Fruit fly (Drosophila melanogaster): ENCODE measurements around the gene SP1029.
A peak's percentile ranks its signal among the peaks of the same experiment; 100 is the strongest.

SP1029 gene

dm6 chr3R:29277009-29277408, 26.8 kb upstream of the SP1029 start:
- TF ChIP-seq CG8478 (optimal IDR thresholded peaks at IDR 0.05) = no peak
- TF ChIP-seq CTCF (optimal IDR thresholded peaks at IDR 0.05) = no peak

- TF ChIP-seq CG8478 (optimal IDR thresholded peaks at IDR 0.05) = no peak
- TF ChIP-seq CTCF (optimal IDR thresholded peaks at IDR 0.05) = no peak
Measured at dm6 chr3R:29274590-29274989, 24.3 kb upstream of the SP1029 start.

dm6 chr3R:29273029-29273428, 22.8 kb upstream of the SP1029 start:
- TF ChIP-seq CTCF (optimal IDR thresholded peaks at IDR 0.05) (no peak), CG8478 (optimal IDR thresholded peaks at IDR 0.05) (no peak)

dm6 chr3R:29269204-29269603, 19.0 kb upstream of the SP1029 start:
- TF ChIP-seq CTCF (optimal IDR thresholded peaks at IDR 0.05) (no peak), CG8478 (optimal IDR thresholded peaks at IDR 0.05) (no peak)

- TF ChIP-seq CTCF (optimal IDR thresholded peaks at IDR 0.05) (no peak), CG8478 (optimal IDR thresholded peaks at IDR 0.05) (no peak)
Measured at dm6 chr3R:29268062-29268461, 17.8 kb upstream of the SP1029 start.

dm6 chr3R:29266607-29267006, 16.4 kb upstream of the SP1029 start:
- TF ChIP-seq CTCF (optimal IDR thresholded peaks at IDR 0.05) (no peak), CG8478 (optimal IDR thresholded peaks at IDR 0.05) (no peak)

dm6 chr3R:29265075-29265474, 14.8 kb upstream of the SP1029 start:
- TF ChIP-seq CG8478 (optimal IDR thresholded peaks at IDR 0.05) (no peak), CTCF (optimal IDR thresholded peaks at IDR 0.05) (no peak)

dm6 chr3R:29263264-29263663, 13.0 kb upstream of the SP1029 start:
- TF ChIP-seq CG8478 (optimal IDR thresholded peaks at IDR 0.05) (no peak), CTCF (optimal IDR thresholded peaks at IDR 0.05) (no peak)

- no peak for TF ChIP-seq CTCF (optimal IDR thresholded peaks at IDR 0.05)
- no peak for TF ChIP-seq CG8478 (optimal IDR thresholded peaks at IDR 0.05)
Measured at dm6 chr3R:29262481-29262880, 12.2 kb upstream of the SP1029 start.

- no peak for TF ChIP-seq CG8478 (optimal IDR thresholded peaks at IDR 0.05)
- TF ChIP-seq CTCF (optimal IDR thresholded peaks at IDR 0.05) = no peak
Measured at dm6 chr3R:29259466-29260132, 9.3 kb upstream of the SP1029 start.

- TF ChIP-seq CG8478 (optimal IDR thresholded peaks at IDR 0.05) (no peak), CTCF (optimal IDR thresholded peaks at IDR 0.05) (no peak)
Measured at dm6 chr3R:29257890-29258691, 7.8 kb upstream of the SP1029 start.

dm6 chr3R:29256811-29257439, 6.7 kb upstream of the SP1029 start:
- TF ChIP-seq CG8478 (optimal IDR thresholded peaks at IDR 0.05) (no peak), CTCF (optimal IDR thresholded peaks at IDR 0.05) (no peak)

- TF ChIP-seq CTCF (optimal IDR thresholded peaks at IDR 0.05) = no peak
- TF ChIP-seq CG8478 (optimal IDR thresholded peaks at IDR 0.05) = no peak
Measured at dm6 chr3R:29255963-29256527, 5.8 kb upstream of the SP1029 start, which contains the start of gene CG45544. TSS of gene CG45544 (plus strand) at chr3R:29256485.

dm6 chr3R:29255166-29255962, 5.1 kb upstream of the SP1029 start, which contains the start of gene stg:
TSS of gene stg (minus strand) at chr3R:29255800.
- TF ChIP-seq CG8478 (optimal IDR thresholded peaks at IDR 0.05) = peak; percentile 8
- no peak for TF ChIP-seq CTCF (optimal IDR thresholded peaks at IDR 0.05)

- no peak for TF ChIP-seq CTCF (optimal IDR thresholded peaks at IDR 0.05)
- TF ChIP-seq CG8478 (optimal IDR thresholded peaks at IDR 0.05) = no peak
Measured at dm6 chr3R:29254383-29254782, 4.1 kb upstream of the SP1029 start.

All from S2 (cell line).